Worm (Caenorhabditis elegans) whole organism, L1 larva: ENCODE measurements around the gene C56G2.22.

ENCODE experiments used
- C34B4.2 ChIP-seq: sonication (generic microtip); optimal IDR thresholded peaks from 2 replicates; lab custom pipeline; 2017; ENCODE audit warnings: mild to moderate bottlenecking, missing genetic modification characterization, missing compliant biosample characterization
- F16B12.6 ChIP-seq: fragments of 150-350 bp; optimal IDR thresholded peaks from 2 replicates; lab custom pipeline; 2014; ENCODE audit warnings: missing biosample characterization, missing genetic modification characterization
- Y116A8C.19 ChIP-seq: sonication (generic microtip); optimal IDR thresholded peaks from 2 replicates; lab custom pipeline; 2016; ENCODE audit warnings: missing compliant biosample characterization, missing genetic modification characterization, borderline replicate concordance
- ceh-63 ChIP-seq: fragments of 200-800 bp; sonication (Bioruptor generic); optimal IDR thresholded peaks from 2 replicates; lab custom pipeline; 2018; ENCODE audit warnings: mild to moderate bottlenecking, missing genetic modification characterization, missing compliant biosample characterization
- ceh-8 ChIP-seq: fragments of 200-800 bp; sonication (Bioruptor generic); optimal IDR thresholded peaks from 2 replicates; lab custom pipeline; 2018; ENCODE audit warnings: mild to moderate bottlenecking, missing genetic modification characterization, moderate library complexity, missing compliant biosample characterization
- ceh-82 ChIP-seq, 3 experiments: fragments of 150-350 bp in 1 of 3; sonication (generic microtip) in 2 of 3; optimal IDR thresholded peaks; 2 replicates each; lab custom pipeline; 2014 to 2017; ENCODE audit warnings: missing biosample characterization in 3 of 3, missing genetic modification characterization in 3 of 3
- ceh-88 ChIP-seq: fragments of 200-800 bp; sonication (Bioruptor generic); IDR thresholded peaks from 2 replicates; pipeline ENCODE4 v1.3.6; 2022; ENCODE audit warnings: missing genetic modification characterization, missing compliant biosample characterization
- ces-1 ChIP-seq: fragments of 150-350 bp; optimal IDR thresholded peaks from 2 replicates; lab custom pipeline; 2014; ENCODE audit warnings: missing biosample characterization, missing genetic modification reagents, missing genetic modification characterization
- dpl-1 ChIP-seq, 3 experiments: fragments of 150-350 bp in 2 of 3; sonication (generic microtip) in 1 of 3; optimal IDR thresholded peaks; 2 replicates each; lab custom pipeline; 2014 to 2017; ENCODE audit warnings: missing biosample characterization in 3 of 3, missing genetic modification characterization in 3 of 3, missing genetic modification reagents in 3 of 3
- dsc-1 ChIP-seq: sonication (generic microtip); optimal IDR thresholded peaks from 2 replicates; lab custom pipeline; 2016; ENCODE audit warnings: mild to moderate bottlenecking, missing genetic modification characterization, missing compliant biosample characterization
- efl-3 ChIP-seq: fragments of 200-800 bp; sonication (Bioruptor generic); optimal IDR thresholded peaks from 2 replicates; lab custom pipeline; 2018; ENCODE audit warnings: mild to moderate bottlenecking, missing genetic modification characterization, missing compliant biosample characterization
- egl-13 ChIP-seq: sonication (generic microtip); optimal IDR thresholded peaks from 2 replicates; lab custom pipeline; 2016; ENCODE audit warnings: missing genotype, missing genetic modification reagents, missing genetic modification characterization, missing compliant biosample characterization
- ets-5 ChIP-seq: fragments of 200-800 bp; sonication (Bioruptor generic); IDR thresholded peaks from 2 replicates; pipeline ENCODE4 v1.3.6; 2022; ENCODE audit warnings: missing genetic modification characterization, missing compliant biosample characterization
- fkh-4 ChIP-seq: sonication (generic microtip); optimal IDR thresholded peaks from 2 replicates; lab custom pipeline; 2016; ENCODE audit warnings: missing compliant biosample characterization, missing genetic modification characterization, borderline replicate concordance
- fkh-8 ChIP-seq: sonication (generic microtip); optimal IDR thresholded peaks from 2 replicates; lab custom pipeline; 2016; ENCODE audit warnings: mild to moderate bottlenecking, missing genetic modification characterization, missing compliant biosample characterization
- fos-1 ChIP-seq: fragments of 150-350 bp; optimal IDR thresholded peaks from 2 replicates; lab custom pipeline; 2014; ENCODE audit warnings: missing biosample characterization, missing genetic modification characterization
- grh-1 ChIP-seq: fragments of 200-800 bp; sonication (Bioruptor generic); IDR thresholded peaks from 2 replicates; pipeline ENCODE4 v1.3.6; 2022; ENCODE audit warnings: missing genetic modification reagents, missing genetic modification characterization, missing compliant biosample characterization
- hlh-17 ChIP-seq: fragments of 200-800 bp; sonication (Bioruptor generic); optimal IDR thresholded peaks from 2 replicates; lab custom pipeline; 2018; ENCODE audit warnings: missing genetic modification characterization, mild to moderate bottlenecking, missing compliant biosample characterization, moderate library complexity, borderline replicate concordance
- hpl-2 ChIP-seq: fragments of 150-350 bp; optimal IDR thresholded peaks from 2 replicates; lab custom pipeline; 2014; ENCODE audit warnings: missing biosample characterization, missing genetic modification reagents, missing genetic modification characterization
- jun-1 ChIP-seq: fragments of 150-350 bp; optimal IDR thresholded peaks from 2 replicates; lab custom pipeline; 2014; ENCODE audit warnings: missing biosample characterization, missing genetic modification reagents, missing genetic modification characterization
- lin-14 ChIP-seq: fragments of 200-800 bp; sonication (Bioruptor generic); optimal IDR thresholded peaks from 2 replicates; lab custom pipeline; 2018; ENCODE audit warnings: mild to moderate bottlenecking, missing genetic modification characterization, moderate library complexity, missing compliant biosample characterization
- lin-35 ChIP-seq, 2 experiments: fragments of 150-350 bp; optimal IDR thresholded peaks; 2 replicates each; lab custom pipeline; 2014; ENCODE audit warnings: missing biosample characterization in 2 of 2, missing genetic modification characterization in 2 of 2, missing genetic modification reagents in 2 of 2
- lir-3 ChIP-seq: sonication (generic microtip); optimal IDR thresholded peaks from 2 replicates; lab custom pipeline; 2016; ENCODE audit warnings: mild to moderate bottlenecking, missing genetic modification characterization, moderate library complexity, missing compliant biosample characterization; ENCODE audit not compliant: poor library complexity
- mab-9 ChIP-seq: fragments of 200-800 bp; sonication (Bioruptor generic); IDR thresholded peaks from 2 replicates; pipeline ENCODE4 v1.3.6; 2022; ENCODE audit warnings: missing genetic modification reagents, missing genetic modification characterization, missing compliant biosample characterization
- mdl-1 ChIP-seq, 2 experiments: fragments of 150-350 bp; optimal IDR thresholded peaks; 2 replicates each; lab custom pipeline; 2014 to 2017; ENCODE audit warnings: missing biosample characterization in 2 of 2, missing genetic modification characterization in 2 of 2, inconsistent platforms in 1 of 2
- mef-2 ChIP-seq: fragments of 150-350 bp; optimal IDR thresholded peaks from 2 replicates; lab custom pipeline; 2014; ENCODE audit warnings: missing biosample characterization, missing genetic modification characterization
- mep-1 ChIP-seq: fragments of 150-350 bp; optimal IDR thresholded peaks from 2 replicates; lab custom pipeline; 2014; ENCODE audit warnings: missing biosample characterization, missing genetic modification characterization
- nhr-11 ChIP-seq: fragments of 150-350 bp; optimal IDR thresholded peaks from 2 replicates; lab custom pipeline; 2014; ENCODE audit warnings: missing biosample characterization, missing genetic modification characterization
- nhr-19 ChIP-seq: fragments of 200-800 bp; sonication (Bioruptor generic); conservative IDR thresholded peaks from 2 replicates; pipeline ENCODE4 v1.3.6; 2022; ENCODE audit warnings: missing genetic modification characterization, missing compliant biosample characterization
- nhr-20 ChIP-seq: sonication (generic microtip); optimal IDR thresholded peaks from 2 replicates; lab custom pipeline; 2016; ENCODE audit warnings: mild to moderate bottlenecking, missing genetic modification characterization, missing compliant biosample characterization
- nhr-237 ChIP-seq: fragments of 150-350 bp; optimal IDR thresholded peaks from 2 replicates; lab custom pipeline; 2014; ENCODE audit warnings: missing biosample characterization, missing genetic modification characterization
- nhr-28 ChIP-seq: fragments of 150-350 bp; optimal IDR thresholded peaks from 2 replicates; lab custom pipeline; 2014; ENCODE audit warnings: missing biosample characterization, missing genetic modification characterization
- nhr-47 ChIP-seq: sonication (generic microtip); optimal IDR thresholded peaks from 2 replicates; lab custom pipeline; 2016; ENCODE audit warnings: mild to moderate bottlenecking, missing genetic modification characterization, moderate library complexity, missing compliant biosample characterization
- nhr-71 ChIP-seq: sonication (generic microtip); optimal IDR thresholded peaks from 2 replicates; lab custom pipeline; 2016; ENCODE audit warnings: mild to moderate bottlenecking, missing genetic modification characterization, moderate library complexity, missing compliant biosample characterization
- nhr-76 ChIP-seq: sonication (generic microtip); optimal IDR thresholded peaks from 2 replicates; lab custom pipeline; 2017; ENCODE audit warnings: missing biosample characterization, missing genetic modification characterization
- nhr-84 ChIP-seq: sonication (generic microtip); optimal IDR thresholded peaks from 2 replicates; lab custom pipeline; 2017; ENCODE audit warnings: missing biosample characterization, missing genetic modification characterization
- nhr-85 ChIP-seq: sonication (generic microtip); peaks from one replicate; lab custom pipeline; 2016; ENCODE audit warnings: missing genetic modification characterization, inconsistent platforms, missing compliant biosample characterization
- pax-3 ChIP-seq: fragments of 200-800 bp; sonication (Bioruptor generic); optimal IDR thresholded peaks from 2 replicates; lab custom pipeline; 2018; ENCODE audit warnings: mild to moderate bottlenecking, missing genetic modification characterization, moderate library complexity, missing compliant biosample characterization
- pqm-1 ChIP-seq: sonication (generic microtip); optimal IDR thresholded peaks from 3 replicates; lab custom pipeline; 2017; ENCODE audit warnings: missing biosample characterization, missing genetic modification characterization
- skn-1 ChIP-seq: fragments of 150-350 bp; optimal IDR thresholded peaks from 2 replicates; lab custom pipeline; 2014; ENCODE audit warnings: missing biosample characterization, missing genetic modification characterization
- snpc-4 ChIP-seq: fragments of 150-350 bp; optimal IDR thresholded peaks from 2 replicates; lab custom pipeline; 2014; ENCODE audit warnings: missing biosample characterization, missing genetic modification characterization
- snu-23 ChIP-seq: sonication (generic microtip); optimal IDR thresholded peaks from 2 replicates; lab custom pipeline; 2016; ENCODE audit warnings: missing genetic modification characterization, missing compliant biosample characterization
- sox-4 ChIP-seq: sonication (generic microtip); optimal IDR thresholded peaks from 2 replicates; lab custom pipeline; 2016; ENCODE audit warnings: missing genetic modification characterization, missing compliant biosample characterization
- sup-37 ChIP-seq: fragments of 200-800 bp; sonication (Bioruptor generic); optimal IDR thresholded peaks from 2 replicates; lab custom pipeline; 2018; ENCODE audit warnings: mild to moderate bottlenecking, missing genetic modification characterization, missing compliant biosample characterization
- swsn-7 ChIP-seq: sonication (generic microtip); optimal IDR thresholded peaks from 2 replicates; lab custom pipeline; 2016; ENCODE audit warnings: missing genetic modification characterization, missing compliant biosample characterization
- unc-30 ChIP-seq: sonication (generic microtip); optimal IDR thresholded peaks from 2 replicates; lab custom pipeline; 2017; ENCODE audit warnings: missing biosample characterization, missing genetic modification characterization
- unc-62 ChIP-seq: fragments of 150-350 bp; optimal IDR thresholded peaks from 2 replicates; lab custom pipeline; 2014; ENCODE audit warnings: missing biosample characterization, missing genetic modification reagents, missing genetic modification characterization
- unc-86 ChIP-seq: sonication (generic microtip); optimal IDR thresholded peaks from 2 replicates; lab custom pipeline; 2016; ENCODE audit warnings: missing genetic modification characterization, missing compliant biosample characterization
- unc-98 ChIP-seq: fragments of 200-800 bp; sonication (Bioruptor generic); IDR thresholded peaks from 2 replicates; pipeline ENCODE4 v1.3.6; 2022; ENCODE audit warnings: missing genetic modification characterization, missing compliant biosample characterization
- vab-15 ChIP-seq: sonication (generic microtip); optimal IDR thresholded peaks from 2 replicates; lab custom pipeline; 2017; ENCODE audit warnings: missing genotype, mild to moderate bottlenecking, missing genetic modification characterization, missing compliant biosample characterization
- xbp-1 ChIP-seq: sonication (generic microtip); optimal IDR thresholded peaks from 2 replicates; lab custom pipeline; 2016; ENCODE audit warnings: missing genetic modification characterization, missing compliant biosample characterization

The C56G2.22 gene

DNA sequence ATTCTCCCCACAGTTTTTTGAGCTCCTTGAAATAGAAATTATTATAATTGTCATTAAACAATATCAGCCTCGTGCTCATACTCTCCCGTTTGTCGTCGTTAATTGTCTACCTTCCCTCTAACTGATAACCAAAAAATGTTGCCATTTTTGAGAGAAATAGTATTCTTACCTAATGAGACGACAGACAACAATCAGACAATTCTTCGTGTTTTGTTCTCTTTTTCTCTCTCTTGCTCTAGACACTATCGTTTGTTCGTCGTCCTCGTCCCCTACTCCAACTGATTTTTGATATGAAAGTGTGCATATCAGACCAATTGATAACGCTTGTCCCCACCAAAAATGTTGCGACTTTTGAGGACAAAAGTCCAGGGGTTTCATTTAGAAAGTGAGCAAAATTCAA is 15.3 kb downstream of the C56G2.22 start (continued):
- no peak for TF ChIP-seq fkh-8 (tag; lab: Kevin White, UChicago)
- TF ChIP-seq nhr-85 (tag; lab: Kevin White, UChicago) = no peak
- no peak for TF ChIP-seq efl-3 (GFP tag; lab: Kevin White, UChicago)
- TF ChIP-seq vab-15 = no peak
- TF ChIP-seq C34B4.2 (tag; lab: Kevin White, UChicago) = no peak
- no peak for TF ChIP-seq hlh-17 (GFP tag; lab: Kevin White, UChicago)
- no peak for TF ChIP-seq dsc-1
- no peak for TF ChIP-seq nhr-19 (GFP tag; lab: Robert Waterston, UW)
- TF ChIP-seq nhr-84 = no peak
- TF ChIP-seq mef-2 = no peak
- no peak for TF ChIP-seq swsn-7
- TF ChIP-seq mdl-1 (tag; optimal IDR thresholded peaks at IDR 0.05; lab: Kevin White, UChicago) = no peak
- TF ChIP-seq egl-13 = peak; percentile 38
- TF ChIP-seq jun-1 (tag; lab: Kevin White, UChicago) = no peak
- no peak for TF ChIP-seq fos-1 (tag; lab: Kevin White, UChicago)
- TF ChIP-seq grh-1 (GFP tag; lab: Robert Waterston, UW) = no peak
- peak; percentile 18 for TF ChIP-seq nhr-20 (tag; lab: Kevin White, UChicago)
- TF ChIP-seq unc-62 (GFP tag; lab: Kevin White, UChicago) = no peak
- TF ChIP-seq nhr-11 = no peak
- TF ChIP-seq F16B12.6 (tag; lab: Kevin White, UChicago) = no peak
- no peak for TF ChIP-seq unc-30
- TF ChIP-seq fkh-4 = no peak
- no peak for TF ChIP-seq pax-3 (tag; lab: Kevin White, UChicago)
- TF ChIP-seq, all 84 proteins: peak for 9

DNA sequence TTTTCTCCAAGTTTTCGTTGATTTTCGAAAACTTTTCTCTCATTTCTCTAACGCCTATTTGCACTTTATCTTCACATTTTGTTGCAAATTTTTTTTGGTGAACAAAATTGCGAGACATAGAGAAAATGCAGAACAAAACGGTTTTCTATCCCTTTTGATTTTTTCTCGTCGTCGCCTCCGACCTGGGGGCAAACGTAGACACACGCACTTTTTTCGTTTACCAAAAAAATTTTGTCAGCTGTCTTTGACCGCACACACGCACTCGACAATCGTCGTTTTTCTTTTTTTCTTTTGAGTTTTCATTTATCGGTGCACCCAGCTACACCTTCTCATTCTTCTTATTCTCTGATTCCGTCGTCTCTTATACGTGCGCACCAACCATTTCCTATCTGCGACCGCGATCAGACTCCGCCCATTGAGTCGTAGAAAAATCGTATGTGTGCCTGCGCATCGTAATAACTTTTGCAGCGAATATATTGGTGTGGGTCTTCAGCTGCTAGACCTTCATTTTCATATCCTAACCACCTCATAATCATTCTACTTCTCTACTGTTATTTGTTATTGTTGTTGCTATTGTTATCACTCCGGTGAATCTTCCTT is 16.2 kb downstream of the C56G2.22 start:
- TF ChIP-seq nhr-28 = no peak
- peak; percentile 70 for TF ChIP-seq mep-1 (tag; lab: Kevin White, UChicago)
- TF ChIP-seq nhr-237 (tag; lab: Kevin White, UChicago) = peak; percentile 24
- peak; percentile 83 for TF ChIP-seq snu-23 (GFP tag; lab: Kevin White, UChicago)
- TF ChIP-seq lin-14 (GFP tag; lab: Kevin White, UChicago) = peak; percentile 96
- TF ChIP-seq hlh-17 (GFP tag; lab: Kevin White, UChicago) = no peak
- no peak for TF ChIP-seq efl-3 (GFP tag; lab: Kevin White, UChicago)
- TF ChIP-seq dpl-1 (GFP tag; optimal IDR thresholded peaks at IDR 0.05; lab: Kevin White, UChicago) = peak; percentile 8 to 35 (median 19)
- TF ChIP-seq lin-35 (GFP tag; optimal IDR thresholded peaks at IDR 0.05; lab: Kevin White, UChicago) = peak in 1 of 2 experiments; percentile 54
- TF ChIP-seq unc-86 (tag; lab: Kevin White, UChicago) = no peak
- TF ChIP-seq nhr-47 (tag; lab: Kevin White, UChicago) = peak; percentile 59
- no peak for TF ChIP-seq ets-5 (GFP tag; lab: Robert Waterston, UW)
- peak; percentile 24 for TF ChIP-seq jun-1 (tag; lab: Kevin White, UChicago)
- TF ChIP-seq sup-37 (GFP tag; lab: Kevin White, UChicago) = no peak
- TF ChIP-seq mab-9 (GFP tag; lab: Robert Waterston, UW) = no peak
- TF ChIP-seq pqm-1 (tag; lab: Kevin White, UChicago) = no peak
- TF ChIP-seq nhr-85 (tag; lab: Kevin White, UChicago) = peak; percentile 99
- TF ChIP-seq nhr-71 (tag; lab: Kevin White, UChicago) = peak; percentile 93
- no peak for TF ChIP-seq Y116A8C.19 (tag; lab: Kevin White, UChicago)
- peak; percentile 57 for TF ChIP-seq grh-1 (GFP tag; lab: Robert Waterston, UW)
- no peak for TF ChIP-seq ceh-63 (GFP tag; lab: Kevin White, UChicago)
- no peak for TF ChIP-seq C34B4.2 (tag; lab: Kevin White, UChicago)
- peak; percentile 25 for TF ChIP-seq xbp-1
- TF ChIP-seq nhr-76 (tag; lab: Kevin White, UChicago) = no peak
- no peak for TF ChIP-seq lir-3 (tag; lab: Kevin White, UChicago)
- no peak for TF ChIP-seq hpl-2 (GFP tag; lab: Kevin White, UChicago)
- no peak for TF ChIP-seq ceh-88 (GFP tag; lab: Robert Waterston, UW)
- no peak for TF ChIP-seq sox-4 (tag; lab: Kevin White, UChicago)
- peak; percentile 41 for TF ChIP-seq nhr-11
- peak; percentile 25 for TF ChIP-seq skn-1 (tag; lab: Kevin White, UChicago)
- no peak for TF ChIP-seq unc-98
- no peak for TF ChIP-seq mef-2
- TF ChIP-seq ceh-82 (tag; optimal IDR thresholded peaks at IDR 0.05; lab: Kevin White, UChicago) = peak in 2 of 3 experiments; percentile 14 to 22
- no peak for TF ChIP-seq ceh-8 (GFP tag; lab: Kevin White, UChicago)
- TF ChIP-seq ces-1 (GFP tag; lab: Kevin White, UChicago) = no peak
- peak; percentile 14 for TF ChIP-seq snpc-4 (tag; lab: Kevin White, UChicago)
